Worm (Caenorhabditis elegans) whole organism, late embryonic: ENCODE measurements around the gene C41H7.2.

Experiments
- F13H6.1 ChIP-seq: sonication (generic microtip); optimal IDR thresholded peaks from 2 replicates; lab custom pipeline; 2016; ENCODE audit warnings: missing genetic modification characterization, missing compliant biosample characterization
- ama-1 ChIP-seq: fragments of 150-350 bp; optimal IDR thresholded peaks from 2 replicates; lab custom pipeline; 2014
- ceh-18 ChIP-seq: sonication (generic microtip); optimal IDR thresholded peaks from 2 replicates; lab custom pipeline; 2016; ENCODE audit warnings: missing genetic modification characterization, missing compliant biosample characterization
- ceh-45 ChIP-seq: fragments of 200-800 bp; sonication (Bioruptor generic); IDR thresholded peaks from 2 replicates; pipeline ENCODE4 v1.3.6; 2022; ENCODE audit warnings: missing genetic modification reagents, missing genetic modification characterization, missing compliant biosample characterization
- ceh-9 ChIP-seq: sonication (generic microtip); optimal IDR thresholded peaks from 2 replicates; lab custom pipeline; 2016; ENCODE audit warnings: mild to moderate bottlenecking, missing genetic modification characterization, inconsistent platforms, missing compliant biosample characterization
- elt-2 ChIP-seq: sonication (generic microtip); optimal IDR thresholded peaks from 2 replicates; lab custom pipeline; 2016; ENCODE audit warnings: missing genetic modification reagents, missing genetic modification characterization, missing compliant biosample characterization
- elt-4 ChIP-seq: sonication (generic microtip); optimal IDR thresholded peaks from 2 replicates; lab custom pipeline; 2016; ENCODE audit warnings: missing genetic modification characterization, missing compliant biosample characterization
- hlh-13 ChIP-seq: fragments of 200-800 bp; sonication (Bioruptor generic); optimal IDR thresholded peaks from 2 replicates; lab custom pipeline; 2018; ENCODE audit warnings: mild to moderate bottlenecking, missing genetic modification characterization, missing compliant biosample characterization
- hlh-30 ChIP-seq: sonication (generic microtip); optimal IDR thresholded peaks from 2 replicates; lab custom pipeline; 2017; ENCODE audit warnings: antibody characterized with exemption, missing genetic modification characterization, missing compliant biosample characterization; ENCODE audit not compliant: insufficient read depth
- hlh-8 ChIP-seq: sonication (generic microtip); optimal IDR thresholded peaks from 2 replicates; lab custom pipeline; 2016; ENCODE audit warnings: missing genotype, missing genetic modification characterization, missing compliant biosample characterization
- nfya-1 ChIP-seq: sonication (generic microtip); optimal IDR thresholded peaks from 2 replicates; lab custom pipeline; 2017; ENCODE audit warnings: missing genetic modification characterization, mild to moderate bottlenecking, missing compliant biosample characterization, antibody characterized with exemption, moderate library complexity
- odd-2 ChIP-seq: sonication (generic microtip); optimal IDR thresholded peaks from 2 replicates; lab custom pipeline; 2017; ENCODE audit warnings: antibody characterized with exemption, mild to moderate bottlenecking, missing genetic modification characterization, missing compliant biosample characterization
- pag-3 ChIP-seq: sonication (generic microtip); optimal IDR thresholded peaks from 2 replicates; lab custom pipeline; 2016; ENCODE audit warnings: missing compliant biosample characterization, missing genetic modification characterization, borderline replicate concordance
- pha-4 ChIP-seq: fragments of 150-350 bp; optimal IDR thresholded peaks from 2 replicates; lab custom pipeline; 2018; ENCODE audit warnings: missing biosample characterization, missing genetic modification reagents, missing genetic modification characterization

DNA sequence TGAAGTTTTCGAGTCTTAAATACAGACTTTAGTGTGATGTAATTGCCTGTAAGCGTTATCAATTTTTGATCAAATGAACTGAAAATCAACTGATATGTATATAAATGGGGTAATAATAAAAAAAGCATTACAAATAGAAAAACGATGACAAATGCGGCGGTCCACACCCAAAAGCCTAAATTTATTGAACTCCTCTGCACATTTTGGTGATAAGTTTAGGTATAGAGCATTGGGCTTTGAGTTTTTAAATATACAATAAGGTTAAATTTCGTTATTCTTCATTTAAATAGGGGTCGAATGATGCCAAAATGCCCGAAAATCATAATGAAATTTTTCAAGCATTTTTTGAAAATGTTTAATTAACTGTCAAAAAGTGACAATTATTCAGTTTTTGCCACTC, 5.2 kb downstream of the C41H7.2 start, which contains the start of gene clec-3:
- TF ChIP-seq odd-2 (tag; lab: Kevin White, UChicago) (no peak), F13H6.1 (tag; lab: Kevin White, UChicago) (no peak), pha-4 (tag; lab: Kevin White, UChicago) (no peak), hlh-8 (tag; lab: Kevin White, UChicago) (no peak), elt-2 (tag; lab: Kevin White, UChicago) (no peak), ceh-9 (tag; lab: Kevin White, UChicago) (no peak), pag-3 (tag; lab: Kevin White, UChicago) (no peak), elt-4 (tag; lab: Kevin White, UChicago) (no peak), ama-1 (lab: Kevin White, UChicago) (no peak), ceh-45 (no peak), hlh-13 (GFP tag; lab: Kevin White, UChicago) (no peak), nfya-1 (no peak), ceh-18 (no peak), hlh-30 (tag; lab: Kevin White, UChicago) (no peak)
